Worm (Caenorhabditis elegans) whole organism, L1 larva: ENCODE results near the gene lrch-1.

ENCODE experiments used
- C34B4.2 ChIP-seq: sonication (generic microtip); optimal IDR thresholded peaks from 2 replicates; lab custom pipeline; 2017; ENCODE audit warnings: mild to moderate bottlenecking, missing genetic modification characterization, missing compliant biosample characterization
- F16B12.6 ChIP-seq: fragments of 150-350 bp; optimal IDR thresholded peaks from 2 replicates; lab custom pipeline; 2014; ENCODE audit warnings: missing biosample characterization, missing genetic modification characterization
- Y116A8C.19 ChIP-seq: sonication (generic microtip); optimal IDR thresholded peaks from 2 replicates; lab custom pipeline; 2016; ENCODE audit warnings: missing compliant biosample characterization, missing genetic modification characterization, borderline replicate concordance
- aha-1 ChIP-seq: fragments of 150-350 bp; optimal IDR thresholded peaks from 2 replicates; lab custom pipeline; 2014; ENCODE audit warnings: missing biosample characterization, missing genetic modification characterization
- alr-1 ChIP-seq: fragments of 200-800 bp; sonication (Bioruptor generic); optimal IDR thresholded peaks from 2 replicates; lab custom pipeline; 2018; ENCODE audit warnings: borderline replicate concordance, mild to moderate bottlenecking, missing genetic modification characterization, missing compliant biosample characterization
- aly-2 ChIP-seq: fragments of 150-350 bp; optimal IDR thresholded peaks from 2 replicates; lab custom pipeline; 2014; ENCODE audit warnings: missing biosample characterization, missing genetic modification characterization
- blmp-1 ChIP-seq: fragments of 150-350 bp; optimal IDR thresholded peaks from 2 replicates; lab custom pipeline; 2014; ENCODE audit warnings: missing biosample characterization, missing genetic modification characterization
- ceh-63 ChIP-seq: fragments of 200-800 bp; sonication (Bioruptor generic); optimal IDR thresholded peaks from 2 replicates; lab custom pipeline; 2018; ENCODE audit warnings: mild to moderate bottlenecking, missing genetic modification characterization, missing compliant biosample characterization
- ceh-82 ChIP-seq, 3 experiments: fragments of 150-350 bp in 1 of 3; sonication (generic microtip) in 2 of 3; optimal IDR thresholded peaks; 2 replicates each; lab custom pipeline; 2014 to 2017; ENCODE audit warnings: missing biosample characterization in 3 of 3, missing genetic modification characterization in 3 of 3
- ceh-88 ChIP-seq: fragments of 200-800 bp; sonication (Bioruptor generic); IDR thresholded peaks from 2 replicates; pipeline ENCODE4 v1.3.6; 2022; ENCODE audit warnings: missing genetic modification characterization, missing compliant biosample characterization
- ceh-90 ChIP-seq: sonication (generic microtip); optimal IDR thresholded peaks from 2 replicates; lab custom pipeline; 2016; ENCODE audit warnings: missing genetic modification characterization, missing compliant biosample characterization
- ces-1 ChIP-seq: fragments of 150-350 bp; optimal IDR thresholded peaks from 2 replicates; lab custom pipeline; 2014; ENCODE audit warnings: missing biosample characterization, missing genetic modification reagents, missing genetic modification characterization
- dpl-1 ChIP-seq, 3 experiments: fragments of 150-350 bp in 2 of 3; sonication (generic microtip) in 1 of 3; optimal IDR thresholded peaks; 2 replicates each; lab custom pipeline; 2014 to 2017; ENCODE audit warnings: missing biosample characterization in 3 of 3, missing genetic modification characterization in 3 of 3, missing genetic modification reagents in 3 of 3
- dsc-1 ChIP-seq: sonication (generic microtip); optimal IDR thresholded peaks from 2 replicates; lab custom pipeline; 2016; ENCODE audit warnings: mild to moderate bottlenecking, missing genetic modification characterization, missing compliant biosample characterization
- efl-1 ChIP-seq, 4 experiments: fragments of 150-350 bp; optimal IDR thresholded peaks in 3 of 4; peaks in 1 of 4; 1 replicate in 1 of 4; 2 replicates in 3 of 4; lab custom pipeline; 2014; ENCODE audit warnings: missing biosample characterization in 2 of 4, missing genetic modification characterization in 2 of 4, missing genetic modification reagents in 2 of 4
- elt-2 ChIP-seq: sonication (generic microtip); optimal IDR thresholded peaks from 2 replicates; lab custom pipeline; 2016; ENCODE audit warnings: missing genetic modification characterization, mild to moderate bottlenecking, inconsistent platforms, missing compliant biosample characterization, missing genetic modification reagents
- elt-3 ChIP-seq, 6 experiments: fragments of 150-350 bp in 1 of 6; sonication (generic microtip); optimal IDR thresholded peaks; 2 replicates each; lab custom pipeline; 2017 to 2018; ENCODE audit warnings: missing biosample characterization in 6 of 6, missing genetic modification characterization in 6 of 6, inconsistent platforms in 1 of 6
- fkh-4 ChIP-seq: sonication (generic microtip); optimal IDR thresholded peaks from 2 replicates; lab custom pipeline; 2016; ENCODE audit warnings: missing compliant biosample characterization, missing genetic modification characterization, borderline replicate concordance
- hlh-4 ChIP-seq: sonication (generic microtip); optimal IDR thresholded peaks from 2 replicates; lab custom pipeline; 2016; ENCODE audit warnings: mild to moderate bottlenecking, missing genetic modification characterization, missing compliant biosample characterization
- isw-1 ChIP-seq: fragments of 200-800 bp; sonication (Bioruptor generic); IDR thresholded peaks from 2 replicates; pipeline ENCODE4 v1.3.6; 2022; ENCODE audit warnings: missing genetic modification characterization, missing compliant biosample characterization
- jun-1 ChIP-seq: fragments of 150-350 bp; optimal IDR thresholded peaks from 2 replicates; lab custom pipeline; 2014; ENCODE audit warnings: missing biosample characterization, missing genetic modification reagents, missing genetic modification characterization
- lin-14 ChIP-seq: fragments of 200-800 bp; sonication (Bioruptor generic); optimal IDR thresholded peaks from 2 replicates; lab custom pipeline; 2018; ENCODE audit warnings: mild to moderate bottlenecking, missing genetic modification characterization, moderate library complexity, missing compliant biosample characterization
- lin-39 ChIP-seq: fragments of 150-350 bp; optimal IDR thresholded peaks from 2 replicates; lab custom pipeline; 2014; ENCODE audit warnings: missing biosample characterization, missing genetic modification reagents, missing genetic modification characterization
- lsy-2 ChIP-seq, 2 experiments: fragments of 150-350 bp; optimal IDR thresholded peaks; 2 replicates each; lab custom pipeline; 2014; ENCODE audit warnings: missing biosample characterization in 2 of 2, missing genetic modification characterization in 2 of 2
- mab-9 ChIP-seq: fragments of 200-800 bp; sonication (Bioruptor generic); IDR thresholded peaks from 2 replicates; pipeline ENCODE4 v1.3.6; 2022; ENCODE audit warnings: missing genetic modification reagents, missing genetic modification characterization, missing compliant biosample characterization
- mef-2 ChIP-seq: fragments of 150-350 bp; optimal IDR thresholded peaks from 2 replicates; lab custom pipeline; 2014; ENCODE audit warnings: missing biosample characterization, missing genetic modification characterization
- mep-1 ChIP-seq: fragments of 150-350 bp; optimal IDR thresholded peaks from 2 replicates; lab custom pipeline; 2014; ENCODE audit warnings: missing biosample characterization, missing genetic modification characterization
- nhr-19 ChIP-seq: fragments of 200-800 bp; sonication (Bioruptor generic); conservative IDR thresholded peaks from 2 replicates; pipeline ENCODE4 v1.3.6; 2022; ENCODE audit warnings: missing genetic modification characterization, missing compliant biosample characterization
- nhr-28 ChIP-seq: fragments of 150-350 bp; optimal IDR thresholded peaks from 2 replicates; lab custom pipeline; 2014; ENCODE audit warnings: missing biosample characterization, missing genetic modification characterization
- nhr-85 ChIP-seq: sonication (generic microtip); peaks from one replicate; lab custom pipeline; 2016; ENCODE audit warnings: missing genetic modification characterization, inconsistent platforms, missing compliant biosample characterization
- pag-3 ChIP-seq: sonication (generic microtip); optimal IDR thresholded peaks from 2 replicates; lab custom pipeline; 2017; ENCODE audit warnings: missing genetic modification characterization, mild to moderate bottlenecking, missing compliant biosample characterization, antibody characterized with exemption, borderline replicate concordance; ENCODE audit not compliant: insufficient read depth
- skn-1 ChIP-seq: fragments of 150-350 bp; optimal IDR thresholded peaks from 2 replicates; lab custom pipeline; 2014; ENCODE audit warnings: missing biosample characterization, missing genetic modification characterization
- snu-23 ChIP-seq: sonication (generic microtip); optimal IDR thresholded peaks from 2 replicates; lab custom pipeline; 2016; ENCODE audit warnings: missing genetic modification characterization, missing compliant biosample characterization
- sup-37 ChIP-seq: fragments of 200-800 bp; sonication (Bioruptor generic); optimal IDR thresholded peaks from 2 replicates; lab custom pipeline; 2018; ENCODE audit warnings: mild to moderate bottlenecking, missing genetic modification characterization, missing compliant biosample characterization
- swsn-7 ChIP-seq: sonication (generic microtip); optimal IDR thresholded peaks from 2 replicates; lab custom pipeline; 2016; ENCODE audit warnings: missing genetic modification characterization, missing compliant biosample characterization
- tlp-1 ChIP-seq: fragments of 150-350 bp; optimal IDR thresholded peaks from 2 replicates; lab custom pipeline; 2014; ENCODE audit warnings: missing biosample characterization, missing genetic modification characterization
- unc-30 ChIP-seq: sonication (generic microtip); optimal IDR thresholded peaks from 2 replicates; lab custom pipeline; 2017; ENCODE audit warnings: missing biosample characterization, missing genetic modification characterization
- zip-4 ChIP-seq: fragments of 200-800 bp; sonication (Bioruptor generic); optimal IDR thresholded peaks from 2 replicates; lab custom pipeline; 2018; ENCODE audit warnings: mild to moderate bottlenecking, missing genetic modification characterization, moderate library complexity, missing compliant biosample characterization
- ztf-11 ChIP-seq, 2 experiments: sonication (generic microtip); optimal IDR thresholded peaks; 2 replicates each; lab custom pipeline; 2016 to 2017; ENCODE audit warnings: missing genetic modification characterization in 2 of 2, missing biosample characterization in 1 of 2, missing compliant biosample characterization in 1 of 2
- ztf-4 ChIP-seq: fragments of 150-350 bp; optimal IDR thresholded peaks from 2 replicates; lab custom pipeline; 2014; ENCODE audit warnings: missing biosample characterization, missing genetic modification characterization

Gene lrch-1

DNA sequence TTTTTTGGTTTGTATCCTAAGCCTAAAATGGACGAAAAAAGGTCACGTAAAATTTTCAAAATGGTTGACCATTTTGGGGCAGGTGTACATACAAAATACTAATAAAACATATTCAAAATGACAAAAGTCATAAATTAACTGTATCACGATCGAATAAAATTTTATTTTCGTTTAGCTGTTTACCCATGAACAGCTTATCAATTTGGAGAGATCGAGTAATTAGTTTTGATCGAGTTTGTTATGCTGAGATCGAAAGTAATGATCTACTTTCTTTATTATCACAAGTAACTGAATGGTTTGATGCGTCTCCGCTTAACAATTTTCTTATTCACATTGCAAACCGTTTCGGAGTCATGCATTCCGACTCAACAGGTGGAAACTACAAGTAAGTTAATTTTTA is 28.6 kb downstream of the lrch-1 start, which contains the start of gene T13C5.10:
T13C5.10 (plus strand) TSS at position 301 of the 400 bp plus-strand sequence.
- TF ChIP-seq jun-1, result no peak

DNA sequence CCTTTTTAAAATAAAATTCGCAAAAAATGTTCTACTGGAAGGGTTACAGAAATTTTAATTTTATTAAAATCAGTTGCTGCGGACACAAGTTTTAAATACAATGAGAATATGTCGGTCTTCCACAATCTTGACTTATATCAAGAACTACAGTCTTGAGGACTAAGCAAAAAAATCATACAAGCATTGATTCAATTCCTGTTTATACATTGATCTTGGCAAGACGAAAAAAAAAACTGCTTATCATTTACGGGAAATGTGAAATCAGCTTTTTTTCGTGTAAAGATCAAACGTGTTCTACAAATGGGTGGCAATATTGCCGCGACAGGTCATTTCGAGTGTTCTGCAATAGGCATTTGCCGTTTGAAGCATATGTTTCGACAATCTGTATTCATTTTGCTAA is 31.7 kb downstream of the lrch-1 start, which contains the start of gene T13C5.2:
T13C5.2 (plus strand) TSS at position 301 of the 400 bp plus-strand sequence.
- TF ChIP-seq zip-4 (GFP tag; lab: Kevin White, UChicago) (no peak), hlh-4 (no peak), aly-2 (tag; lab: Kevin White, UChicago) (no peak), nhr-19 (GFP tag; lab: Robert Waterston, UW) (no peak), Y116A8C.19 (no peak), elt-2 (tag; lab: Kevin White, UChicago) (no peak), alr-1 (tag; lab: Kevin White, UChicago) (no peak), ceh-88 (GFP tag; lab: Robert Waterston, UW) (no peak), nhr-85 (tag; lab: Kevin White, UChicago) (no peak), unc-30 (tag; lab: Kevin White, UChicago) (no peak), skn-1 (tag; lab: Kevin White, UChicago) (no peak), sup-37 (GFP tag; lab: Kevin White, UChicago) (no peak)
- TF ChIP-seq, all 84 proteins: peak for 0

DNA sequence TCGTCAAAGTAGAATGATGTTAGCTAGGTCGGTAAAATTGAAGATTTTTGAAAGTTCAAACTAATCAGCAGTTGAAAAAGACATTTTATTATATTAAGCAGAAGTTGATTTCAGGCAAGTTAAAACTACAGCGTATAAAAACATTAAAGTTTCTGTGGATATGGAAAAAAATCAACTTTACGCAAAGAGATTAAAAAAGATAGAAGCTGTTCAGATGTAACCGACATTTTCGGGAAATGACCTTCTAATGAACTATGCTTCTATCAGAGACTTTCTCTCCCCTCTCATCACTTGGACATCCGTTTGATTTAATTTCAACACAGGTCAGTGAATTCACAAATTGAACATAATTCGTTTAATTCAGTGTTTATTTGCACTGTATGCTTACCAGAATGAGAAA is 36.2 kb downstream of the lrch-1 start, which contains the start of gene T13C5.7:
T13C5.7 (plus strand) TSS at position 301 of the 400 bp plus-strand sequence.
- no peak for TF ChIP-seq ceh-82 (tag; optimal IDR thresholded peaks at IDR 0.05; lab: Kevin White, UChicago)
- TF ChIP-seq pag-3 (tag; lab: Kevin White, UChicago), result no peak
- TF ChIP-seq blmp-1, result peak; percentile 33
- TF ChIP-seq ceh-88 (GFP tag; lab: Robert Waterston, UW), result no peak
- no peak for TF ChIP-seq ceh-90 (tag; lab: Kevin White, UChicago)
- no peak for TF ChIP-seq ces-1 (GFP tag; lab: Kevin White, UChicago)

- peak in 1 of 6 experiments; percentile 19 for TF ChIP-seq elt-3 (tag; optimal IDR thresholded peaks at IDR 0.05; lab: Kevin White, UChicago)
- TF ChIP-seq ceh-90 (tag; lab: Kevin White, UChicago), result no peak
- TF ChIP-seq blmp-1, result peak; percentile 89
- no peak for TF ChIP-seq nhr-85 (tag; lab: Kevin White, UChicago)
- no peak for TF ChIP-seq swsn-7 (tag; lab: Kevin White, UChicago)
- TF ChIP-seq ces-1 (GFP tag; lab: Kevin White, UChicago), result no peak
- TF ChIP-seq ceh-82 (tag; optimal IDR thresholded peaks at IDR 0.05; lab: Kevin White, UChicago), result no peak
Measured at ce11 chrX:6178989-6179388, 37.5 kb downstream of the lrch-1 start.

- TF ChIP-seq tlp-1 (tag; lab: Kevin White, UChicago) (no peak), lin-14 (GFP tag; lab: Kevin White, UChicago) (no peak), lin-39 (no peak), lsy-2 (tag; optimal IDR thresholded peaks at IDR 0.05; lab: Kevin White, UChicago) (no peak), unc-30 (tag; lab: Kevin White, UChicago) (no peak), ceh-63 (GFP tag; lab: Kevin White, UChicago) (no peak), fkh-4 (no peak), mef-2 (tag; lab: Kevin White, UChicago) (no peak), mep-1 (tag; lab: Kevin White, UChicago) (no peak), ceh-82 (tag; optimal IDR thresholded peaks at IDR 0.05; lab: Kevin White, UChicago) (no peak), F16B12.6 (no peak), ztf-11 (tag; optimal IDR thresholded peaks at IDR 0.05; lab: Kevin White, UChicago) (no peak)
Measured at ce11 chrX:6177944-6178566, 38.4 kb downstream of the lrch-1 start, which contains the start of the genes T25B2.4 and T13C5.3. Gene T25B2.4, plus strand, starts transcription at chrX:6178244. Gene T13C5.3, plus strand, starts transcription at chrX:6178516.

- TF ChIP-seq efl-1 (optimal IDR thresholded peaks at IDR 0.05; lab: Kevin White, UChicago), result no peak
- no peak for TF ChIP-seq efl-1 (GFP tag; optimal IDR thresholded peaks at IDR 0.05 in 1 of 2; lab: Kevin White, UChicago)
- no peak for TF ChIP-seq mab-9
- TF ChIP-seq nhr-28 (tag; lab: Kevin White, UChicago), result no peak
- TF ChIP-seq isw-1 (GFP tag; lab: Robert Waterston, UW), result no peak
- no peak for TF ChIP-seq snu-23 (GFP tag; lab: Kevin White, UChicago)
- TF ChIP-seq aha-1, result no peak
- TF ChIP-seq dpl-1 (GFP tag; optimal IDR thresholded peaks at IDR 0.05; lab: Kevin White, UChicago), result no peak
- no peak for TF ChIP-seq ztf-4 (tag; lab: Kevin White, UChicago)
- TF ChIP-seq dsc-1 (tag; lab: Kevin White, UChicago), result no peak
- no peak for TF ChIP-seq C34B4.2 (tag; lab: Kevin White, UChicago)
Measured at ce11 chrX:6175829-6176228, 40.6 kb downstream of the lrch-1 start, which contains the start of gene T25B2.3. Gene T25B2.3, plus strand, starts transcription at chrX:6176129.
